Fruit fly (Drosophila melanogaster) whole organism: Measurements from ENCODE around the gene CG42578.

Source experiments
- CG8478 ChIP-seq: fragments of >200 bp; optimal IDR thresholded peaks from 2 replicates; lab custom pipeline; 2018; ENCODE audit warnings: inconsistent platforms
- EcR ChIP-seq, 2 experiments: fragments of >200 bp; optimal IDR thresholded peaks; 2 replicates each; lab custom pipeline; 2017; ENCODE audit warnings: missing biosample characterization in 2 of 2, missing genetic modification characterization in 2 of 2, missing genetic modification reagents in 2 of 2
- pan ChIP-seq: fragments of >200 bp; optimal IDR thresholded peaks from 2 replicates; lab custom pipeline; 2017
- psq ChIP-seq: fragments of >200 bp; optimal IDR thresholded peaks from 2 replicates; lab custom pipeline; 2017

- no peak for TF ChIP-seq CG8478 (lab: Kevin White, UChicago)
- no peak for TF ChIP-seq EcR (GFP tag; optimal IDR thresholded peaks at IDR 0.05; lab: Kevin White, UChicago)
- TF ChIP-seq psq (lab: Kevin White, UChicago) = no peak
- no peak for TF ChIP-seq pan (lab: Kevin White, UChicago)
Observed at dm6 chrX:20468192-20468591, 22.0 kb downstream of the CG42578 start.
